Worm (Caenorhabditis elegans) whole organism, L4/young adult: ENCODE data around the gene F35A5.2.

Experiments used
- W03F9.2 ChIP-seq: fragments of 150-350 bp; optimal IDR thresholded peaks from 2 replicates; lab custom pipeline; 2014; ENCODE audit warnings: missing biosample characterization, missing genetic modification characterization
- dao-5 ChIP-seq: sonication (generic microtip); optimal IDR thresholded peaks from 2 replicates; lab custom pipeline; 2016; ENCODE audit warnings: missing genotype, missing genetic modification characterization, moderate library complexity, missing compliant biosample characterization
- him-1 ChIP-seq: sonication (generic microtip); optimal IDR thresholded peaks from 2 replicates; lab custom pipeline; 2016; ENCODE audit warnings: missing genotype, missing genetic modification reagents, missing genetic modification characterization, missing compliant biosample characterization

Gene F35A5.2

DNA sequence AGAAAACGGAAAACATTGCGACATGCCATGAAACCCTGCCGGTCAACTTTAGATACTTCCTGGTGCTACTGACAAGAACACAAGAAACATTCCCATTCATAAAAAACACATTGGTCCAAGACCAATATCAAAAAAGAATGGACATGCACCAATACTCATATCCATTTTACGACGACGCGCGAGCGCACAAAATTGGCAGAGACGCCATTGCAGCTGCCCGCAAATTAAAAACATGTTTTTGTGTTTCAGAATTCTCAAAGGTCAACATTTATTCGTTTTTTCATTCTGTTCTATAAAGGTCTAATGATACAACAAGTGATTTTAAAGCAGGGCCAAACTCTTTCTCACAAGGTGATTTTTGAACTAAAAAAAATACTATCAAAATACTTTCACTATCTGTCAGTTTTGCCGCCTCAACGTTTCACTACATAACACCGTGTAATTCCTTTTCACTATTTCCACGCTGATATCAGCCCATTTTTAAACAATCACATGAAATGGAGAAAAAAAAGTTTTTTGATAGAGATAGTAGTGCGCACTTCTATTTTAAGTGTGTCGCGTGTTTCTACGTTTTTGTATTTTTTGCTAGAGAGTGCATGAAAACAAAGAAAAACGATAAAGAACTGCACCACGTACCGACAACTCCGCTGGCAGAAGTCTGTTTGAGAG lies 14.1 kb downstream of the F35A5.2 start:
- TF ChIP-seq him-1 = no peak
- no peak for TF ChIP-seq dao-5
- no peak for TF ChIP-seq W03F9.2 (tag; lab: Kevin White, UChicago)

DNA sequence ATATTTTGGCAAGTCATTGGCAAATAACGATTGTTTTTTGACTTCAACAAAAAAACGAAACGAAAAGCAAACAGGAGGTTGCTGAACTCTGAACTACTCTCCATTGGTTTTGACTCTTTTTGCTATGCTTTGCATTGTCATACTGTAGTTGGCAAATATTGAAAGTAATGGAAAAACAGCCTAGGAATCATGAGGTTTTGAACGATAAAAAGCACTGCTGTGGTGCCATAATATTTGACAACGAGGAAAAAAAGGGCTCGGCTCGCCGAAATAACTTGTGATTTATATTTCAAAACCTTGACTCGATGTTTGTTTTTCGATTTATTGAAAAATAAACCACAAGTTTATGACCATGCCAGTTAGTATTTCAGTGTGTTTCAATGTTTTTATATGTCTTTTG lies 14.8 kb downstream of the F35A5.2 start:
- TF ChIP-seq dao-5 (no peak), W03F9.2 (tag; lab: Kevin White, UChicago) (no peak), him-1 (no peak)

DNA sequence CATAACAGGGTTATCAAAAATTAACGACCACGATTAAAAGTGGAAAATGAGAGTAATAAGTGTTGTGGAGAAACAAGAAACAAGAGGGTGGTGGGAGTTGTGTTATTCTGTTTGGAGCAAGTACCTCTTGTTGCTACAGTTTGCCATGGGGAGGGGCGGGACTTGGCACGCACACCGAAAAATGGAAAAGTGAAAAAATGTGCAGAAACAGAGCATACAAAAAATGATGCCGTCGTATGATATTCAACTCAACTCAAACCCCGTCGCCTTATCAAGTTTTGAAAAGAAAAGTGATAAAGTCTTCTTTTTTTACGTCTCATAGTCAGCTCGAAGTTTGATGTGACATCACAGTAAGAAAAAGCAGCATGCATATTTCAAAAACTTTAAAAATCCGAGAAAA lies 15.7 kb downstream of the F35A5.2 start:
- TF ChIP-seq him-1 (no peak), W03F9.2 (tag; lab: Kevin White, UChicago) (no peak), dao-5 (no peak)

DNA sequence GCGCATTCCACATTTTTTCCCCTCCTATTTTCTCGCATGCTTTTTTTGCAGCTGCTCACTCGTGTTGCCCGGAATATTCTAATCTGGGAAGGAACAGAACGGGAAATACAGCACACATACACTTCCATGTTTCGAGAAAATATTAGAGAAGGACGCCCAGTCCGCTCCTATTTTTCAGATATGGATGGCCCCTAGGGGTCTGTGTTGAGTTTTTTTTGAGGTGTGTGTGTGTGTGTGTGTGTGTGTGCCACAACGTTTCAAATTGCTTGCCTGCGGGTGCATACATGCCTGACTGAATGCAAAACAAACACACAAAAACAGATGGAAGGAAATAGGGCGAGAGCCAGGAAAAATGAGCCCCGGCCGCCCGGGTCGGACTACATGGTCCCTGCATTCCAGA lies 16.7 kb downstream of the F35A5.2 start:
- TF ChIP-seq W03F9.2 (tag; lab: Kevin White, UChicago) (no peak), dao-5 (no peak), him-1 (no peak)

DNA sequence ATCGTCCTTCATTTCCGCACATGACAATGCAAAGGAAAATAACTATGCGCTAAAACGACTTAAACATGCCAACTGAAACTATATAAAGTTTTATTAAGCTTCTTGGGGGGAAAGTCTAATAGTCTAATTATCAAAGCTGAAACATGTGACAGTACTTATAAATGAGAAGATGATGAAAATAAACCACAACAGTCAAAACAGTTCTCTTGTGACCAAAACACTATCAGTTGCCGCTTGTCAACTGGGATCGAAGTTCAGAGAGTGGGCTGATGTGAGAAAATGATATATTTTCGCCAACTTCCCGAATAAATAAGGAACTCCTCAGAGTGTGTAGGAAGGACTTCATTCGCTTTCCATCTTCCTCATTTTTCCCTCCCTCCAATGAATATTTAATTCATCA lies 17.1 kb downstream of the F35A5.2 start:
- TF ChIP-seq W03F9.2 (tag; lab: Kevin White, UChicago) = no peak
- TF ChIP-seq dao-5 = no peak

DNA sequence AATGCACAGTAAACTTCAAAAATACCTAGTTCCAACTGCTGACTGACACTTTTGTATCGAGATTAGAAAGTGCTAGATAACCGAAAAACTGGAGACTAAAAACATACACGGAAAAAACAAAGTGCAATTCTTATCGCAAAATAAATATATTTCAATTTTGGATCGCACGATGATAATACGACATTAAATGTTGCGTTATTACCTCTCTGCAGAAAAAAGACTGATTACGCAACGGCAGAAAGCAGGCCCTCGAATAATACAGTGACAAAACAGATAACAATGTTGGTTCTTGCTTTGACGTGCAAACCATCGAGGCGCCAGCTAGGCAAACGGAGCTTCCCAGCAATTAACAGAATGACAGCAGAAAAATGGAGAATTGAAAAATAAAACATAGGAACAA lies 18.9 kb downstream of the F35A5.2 start:
- TF ChIP-seq dao-5 (no peak), W03F9.2 (tag; lab: Kevin White, UChicago) (no peak), him-1 (no peak)

DNA sequence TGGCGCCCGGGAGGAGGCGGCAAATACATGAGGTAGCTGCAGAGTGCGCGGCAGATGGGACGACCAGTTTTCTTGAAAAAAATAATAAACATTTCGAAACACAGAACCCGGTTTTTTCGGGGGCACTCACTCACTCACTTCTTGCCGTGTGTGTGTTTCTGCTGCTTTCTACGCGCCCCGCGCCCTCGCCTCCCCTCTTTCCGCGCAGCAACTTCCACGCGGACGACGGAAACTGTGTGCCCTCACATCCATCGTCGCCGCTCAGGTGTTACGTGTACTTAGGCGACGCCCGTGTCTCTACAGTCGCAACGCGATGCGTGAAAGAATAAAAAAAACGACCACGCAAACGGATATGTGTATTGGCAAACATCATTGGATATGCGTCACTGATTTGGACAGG lies 19.5 kb downstream of the F35A5.2 start:
- TF ChIP-seq dao-5 = no peak
- no peak for TF ChIP-seq W03F9.2 (tag; lab: Kevin White, UChicago)
- no peak for TF ChIP-seq him-1

DNA sequence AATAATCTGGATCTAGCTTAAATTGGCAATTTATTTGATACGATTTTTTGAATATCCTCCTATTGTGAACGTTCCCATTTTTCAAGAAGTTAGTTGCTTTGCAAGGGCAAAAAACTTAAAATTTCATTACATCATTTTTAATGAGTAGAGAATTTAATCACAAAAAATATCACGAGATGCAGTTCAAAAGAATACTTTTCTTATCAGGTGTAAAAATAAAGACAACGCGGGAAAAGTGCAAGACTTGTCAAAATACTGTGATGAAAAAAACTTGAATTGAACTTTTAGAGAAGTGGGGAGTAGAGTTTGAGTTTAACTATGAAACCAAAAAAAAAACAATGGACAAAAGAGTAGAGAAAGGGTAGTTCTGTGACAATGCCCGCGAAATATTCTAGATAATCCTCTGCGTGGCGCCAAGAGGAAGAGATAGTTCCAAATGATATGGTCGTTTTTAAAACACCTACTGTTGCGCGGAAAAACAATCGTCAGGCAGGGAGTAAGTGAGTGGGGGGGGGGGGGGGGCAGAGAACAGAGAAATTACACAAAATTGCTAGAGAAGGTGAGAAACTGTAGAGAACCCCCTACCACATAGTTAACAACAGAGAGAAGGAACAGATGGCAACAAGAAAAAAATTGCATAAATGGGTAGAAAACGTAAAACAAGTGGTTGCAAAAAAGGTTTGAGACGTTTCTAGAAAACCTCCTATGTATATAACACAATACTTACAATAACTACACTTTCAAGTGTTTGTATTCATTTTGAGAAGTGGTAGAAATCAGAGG lies 20.2 kb downstream of the F35A5.2 start:
- TF ChIP-seq dao-5 = no peak
- no peak for TF ChIP-seq him-1
- no peak for TF ChIP-seq W03F9.2 (tag; lab: Kevin White, UChicago)

DNA sequence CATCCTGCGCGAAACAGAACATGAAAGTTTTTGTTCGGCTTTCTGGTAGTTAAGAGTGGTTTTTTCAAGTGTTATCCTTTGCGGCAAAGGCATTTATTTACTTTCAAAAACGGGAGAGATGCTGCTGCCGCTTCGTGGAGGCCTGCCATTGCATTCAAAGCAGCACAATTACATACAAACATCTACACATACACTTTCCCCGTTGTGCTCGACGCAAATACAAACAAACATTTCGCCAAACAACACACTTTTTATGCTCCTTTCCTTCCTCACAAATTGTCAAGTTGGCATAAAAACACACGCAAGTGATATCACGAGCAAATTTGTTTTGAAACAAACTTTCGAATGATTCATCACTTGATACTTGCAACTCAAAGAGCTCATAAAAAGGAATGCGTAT lies 21.2 kb downstream of the F35A5.2 start:
- TF ChIP-seq W03F9.2 (tag; lab: Kevin White, UChicago) = no peak
- TF ChIP-seq dao-5 = no peak
- no peak for TF ChIP-seq him-1

DNA sequence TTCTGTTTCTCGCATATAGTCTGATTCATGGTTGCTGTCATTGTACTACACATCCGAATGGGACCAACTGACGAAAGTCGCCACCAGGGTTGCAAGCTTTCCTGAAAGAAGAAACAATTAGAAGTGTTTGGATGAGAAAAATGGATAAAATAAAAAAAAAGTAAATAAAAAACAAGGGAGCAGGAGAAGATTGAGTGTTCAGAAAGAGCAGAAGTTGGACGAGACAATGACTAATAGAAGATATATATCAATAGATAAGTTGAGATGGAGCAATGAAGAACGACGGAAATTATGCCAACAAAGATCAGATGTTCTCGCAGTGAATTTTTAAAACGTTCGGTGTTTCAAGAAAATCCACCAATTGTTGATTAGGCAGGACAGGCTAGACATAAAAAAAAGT lies 21.9 kb downstream of the F35A5.2 start, which contains the start of gene fkh-9:
TSS of gene fkh-9 (minus strand) at position 101 of the 400 bp plus-strand sequence.
- no peak for TF ChIP-seq W03F9.2 (tag; lab: Kevin White, UChicago)
- TF ChIP-seq him-1 = no peak

DNA sequence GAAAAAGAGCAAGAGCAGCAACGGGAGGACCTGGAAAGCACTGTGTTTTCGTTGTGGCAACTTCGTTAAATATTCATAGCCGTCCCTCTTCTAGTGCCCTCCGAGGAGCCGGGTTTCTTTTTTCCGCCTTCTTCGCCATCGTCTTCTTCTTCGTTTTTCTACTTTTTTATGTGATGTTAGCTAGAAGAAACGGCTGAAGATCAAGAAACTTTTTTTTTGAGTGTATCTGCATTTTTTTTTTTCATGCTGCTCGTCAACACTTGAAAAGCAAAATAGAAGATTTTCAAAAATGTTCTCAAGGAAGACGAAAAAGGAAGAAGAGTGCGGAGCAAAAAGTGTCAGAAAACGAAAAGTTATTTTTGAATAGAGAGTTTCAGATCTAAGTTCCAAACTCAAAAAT lies 22.4 kb downstream of the F35A5.2 start:
- no peak for TF ChIP-seq dao-5
- no peak for TF ChIP-seq W03F9.2 (tag; lab: Kevin White, UChicago)
- no peak for TF ChIP-seq him-1

DNA sequence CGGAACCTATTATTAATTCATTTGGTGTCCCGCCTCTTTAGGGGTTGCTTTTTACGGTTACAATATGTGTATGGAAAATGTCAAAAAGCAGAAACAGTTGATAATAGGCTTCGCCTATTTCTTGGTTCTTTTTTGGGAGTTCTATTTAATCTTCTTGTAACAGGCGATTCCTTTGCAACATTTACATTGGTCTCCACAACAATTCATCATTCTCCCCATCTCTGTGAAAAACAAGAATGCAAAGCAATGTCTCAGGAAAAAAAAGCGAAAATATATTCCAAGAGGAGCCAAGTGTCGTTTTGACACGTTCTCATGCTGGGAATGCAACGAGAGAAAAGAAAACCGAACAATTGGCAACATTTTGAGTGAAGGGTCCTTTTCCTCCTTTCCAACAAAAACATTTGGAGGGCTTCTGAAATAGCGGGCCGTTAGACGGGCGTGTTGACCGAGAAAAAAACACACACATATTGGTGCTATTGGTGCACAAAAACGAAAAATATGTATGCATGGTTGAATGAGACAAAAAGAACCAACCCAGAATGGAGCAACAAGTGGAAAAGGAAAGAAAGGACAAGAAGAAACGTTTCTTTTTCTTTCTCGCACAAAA lies 23.8 kb downstream of the F35A5.2 start:
- TF ChIP-seq W03F9.2 (tag; lab: Kevin White, UChicago) (no peak), him-1 (no peak), dao-5 (no peak)

DNA sequence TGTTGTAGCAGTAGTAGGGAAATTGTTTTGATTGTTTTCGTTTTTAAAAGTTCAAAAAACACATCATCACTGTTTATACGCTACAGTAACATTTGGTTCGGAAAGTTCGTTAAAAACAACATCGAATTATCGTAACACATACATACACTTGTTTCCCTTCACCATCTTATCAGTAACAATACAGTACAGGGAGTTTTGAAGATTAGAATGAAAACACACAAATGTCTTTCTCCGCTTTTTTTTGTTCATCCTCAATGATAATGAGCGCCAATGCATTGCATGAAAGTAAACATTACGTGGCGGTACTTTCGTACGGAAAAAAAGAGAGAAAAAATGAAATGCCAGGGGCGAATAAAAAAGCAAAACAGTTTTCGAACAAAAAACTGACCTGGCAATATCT lies 24.7 kb downstream of the F35A5.2 start:
- TF ChIP-seq him-1 (no peak), dao-5 (no peak), W03F9.2 (tag; lab: Kevin White, UChicago) (no peak)

DNA sequence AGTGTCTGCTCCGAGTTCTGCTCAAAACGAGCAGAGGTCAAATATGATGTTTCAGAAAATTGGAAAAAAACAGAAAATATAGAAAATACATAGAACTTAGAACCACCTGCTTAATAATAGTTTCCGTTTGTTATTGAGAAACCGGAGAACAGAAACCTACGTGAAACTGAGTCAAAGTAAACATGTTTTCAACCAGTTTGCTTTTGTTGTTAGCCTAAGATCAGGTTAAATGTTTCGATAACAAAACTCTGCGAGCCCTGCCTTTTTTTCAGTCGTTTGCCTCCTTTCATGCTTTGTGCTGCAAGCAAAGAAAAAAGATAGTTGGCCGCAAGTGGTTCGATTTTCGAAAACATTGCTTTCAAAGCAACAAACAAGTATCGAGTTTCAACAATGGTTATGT lies 25.9 kb downstream of the F35A5.2 start:
- TF ChIP-seq him-1 (no peak), W03F9.2 (tag; lab: Kevin White, UChicago) (no peak), dao-5 (no peak)

DNA sequence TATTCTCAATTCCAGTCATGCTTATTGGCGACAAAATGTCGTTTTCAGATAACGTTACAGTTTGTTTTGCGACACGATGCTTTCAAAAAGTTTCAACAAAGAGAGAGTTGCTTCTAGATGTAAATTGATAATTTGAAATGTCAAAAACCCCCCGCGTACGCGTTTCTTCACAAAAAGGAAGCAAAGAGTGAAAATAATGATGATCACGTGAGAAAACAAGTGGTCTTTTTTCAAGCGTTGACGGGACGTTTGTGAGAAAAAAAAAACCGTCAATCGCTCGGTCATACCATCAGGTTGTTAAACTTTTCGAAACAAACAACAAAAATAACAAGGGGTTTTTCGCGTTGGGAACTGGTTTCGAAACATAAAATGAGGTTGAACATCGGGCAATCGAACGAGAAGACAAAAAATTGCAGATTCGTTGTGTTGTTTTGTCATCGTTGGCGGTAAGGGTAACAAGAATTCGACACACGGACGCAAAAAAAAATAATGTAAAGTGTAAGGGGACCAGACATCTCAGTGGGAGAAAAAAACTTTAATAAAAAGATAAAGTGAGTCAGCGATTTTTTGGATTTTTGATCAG lies 27.2 kb downstream of the F35A5.2 start:
- TF ChIP-seq W03F9.2 (tag; lab: Kevin White, UChicago) (peak; percentile 68), him-1 (no peak), dao-5 (no peak)
